Fruit fly (Drosophila melanogaster) whole organism, embryonic: ENCODE measurements around the gene CG33795.

Experiments
- BEAF-32 ChIP-seq: fragments of 200-800 bp; sonication (Bioruptor generic); optimal IDR thresholded peaks from 3 replicates; lab custom pipeline; 2017; ENCODE audit warnings: missing biosample characterization, missing genetic modification characterization, mild to moderate bottlenecking, moderate library complexity, missing genetic modification reagents
- Bdp1 ChIP-seq: fragments of 200-800 bp; sonication (Bioruptor generic); optimal IDR thresholded peaks from 3 replicates; lab custom pipeline; 2016; ENCODE audit warnings: missing biosample characterization, missing genetic modification characterization
- CG10267 ChIP-seq: fragments of 200-800 bp; sonication (Bioruptor generic); optimal IDR thresholded peaks from 2 replicates; lab custom pipeline; 2018; ENCODE audit warnings: missing biosample characterization, mild to moderate bottlenecking, missing genetic modification characterization, moderate library complexity
- CG12219 ChIP-seq: fragments of 200-800 bp; sonication (Bioruptor generic); optimal IDR thresholded peaks from 3 replicates; lab custom pipeline; 2018; ENCODE audit warnings: missing biosample characterization, mild to moderate bottlenecking, missing genetic modification characterization
- CG12391 ChIP-seq: fragments of 200-800 bp; sonication (Bioruptor generic); optimal IDR thresholded peaks from 3 replicates; lab custom pipeline; 2018; ENCODE audit warnings: missing biosample characterization, mild to moderate bottlenecking, missing genetic modification characterization, moderate library complexity
- CG12659 ChIP-seq: fragments of 200-800 bp; sonication (Bioruptor generic); optimal IDR thresholded peaks from 3 replicates; lab custom pipeline; 2017; ENCODE audit warnings: mild to moderate bottlenecking, missing biosample characterization, missing genetic modification reagents, missing genetic modification characterization
- CG13287 ChIP-seq: fragments of 200-800 bp; sonication (Bioruptor generic); IDR thresholded peaks from 2 replicates; pipeline ENCODE4 v1.3.6; 2022; ENCODE audit warnings: missing biosample characterization, missing genetic modification characterization; ENCODE audit not compliant: partially characterized antibody
- CG14710 ChIP-seq: fragments of 200-800 bp; sonication (Bioruptor generic); optimal IDR thresholded peaks from 3 replicates; lab custom pipeline; 2019; ENCODE audit warnings: missing biosample characterization, mild to moderate bottlenecking, missing genetic modification characterization, moderate library complexity
- CG2116 ChIP-seq: fragments of 200-800 bp; sonication (Bioruptor generic); optimal IDR thresholded peaks from 3 replicates; lab custom pipeline; 2018; ENCODE audit warnings: missing biosample characterization, mild to moderate bottlenecking, missing genetic modification characterization
- CG2199 ChIP-seq: fragments of 200-800 bp; sonication (Bioruptor generic); IDR thresholded peaks from 3 replicates; pipeline ENCODE4 v1.3.6; 2022; ENCODE audit warnings: missing biosample characterization, missing genetic modification characterization
- CG4617 ChIP-seq: fragments of 200-800 bp; sonication (Bioruptor generic); optimal IDR thresholded peaks from 3 replicates; lab custom pipeline; 2016; ENCODE audit warnings: missing biosample characterization, missing genetic modification characterization, borderline replicate concordance
- CG5245 ChIP-seq: fragments of 200-800 bp; sonication (Bioruptor generic); optimal IDR thresholded peaks from 3 replicates; lab custom pipeline; 2016; ENCODE audit warnings: missing biosample characterization, missing genetic modification characterization
- CG9797 ChIP-seq: fragments of 200-800 bp; sonication (Bioruptor generic); optimal IDR thresholded peaks from 3 replicates; lab custom pipeline; 2018; ENCODE audit warnings: missing biosample characterization, mild to moderate bottlenecking, missing genetic modification characterization
- D19A ChIP-seq: fragments of 200-800 bp; optimal IDR thresholded peaks from 3 replicates; lab custom pipeline; 2019; ENCODE audit warnings: missing biosample characterization, mild to moderate bottlenecking, missing genetic modification characterization, moderate library complexity
- Dp ChIP-seq: fragments of 200-800 bp; sonication (Bioruptor generic); optimal IDR thresholded peaks from 2 replicates; lab custom pipeline; 2018; ENCODE audit warnings: missing biosample characterization, mild to moderate bottlenecking, missing genetic modification characterization, moderate library complexity
- E2f2 ChIP-seq: fragments of 200-800 bp; sonication (Bioruptor generic); IDR thresholded peaks from 2 replicates; pipeline ENCODE4 v1.3.6; 2022; ENCODE audit warnings: missing biosample characterization, missing genetic modification characterization
- Fer2 ChIP-seq: fragments of 200-800 bp; sonication (Bioruptor generic); optimal IDR thresholded peaks from 2 replicates; lab custom pipeline; 2018; ENCODE audit warnings: missing biosample characterization, mild to moderate bottlenecking, missing genetic modification characterization, moderate library complexity
- H2.0 ChIP-seq: fragments of 200-800 bp; sonication (Bioruptor generic); IDR thresholded peaks from 2 replicates; pipeline ENCODE4 v1.3.6; 2022; ENCODE audit warnings: missing biosample characterization, missing genetic modification characterization
- Hr78 ChIP-seq, 2 experiments: fragments of 200-800 bp in 1 of 2; fragments of >200 bp in 1 of 2; sonication (Bioruptor generic) in 1 of 2; optimal IDR thresholded peaks; 2 replicates each; lab custom pipeline; 2017 to 2019; ENCODE audit warnings: missing biosample characterization in 2 of 2, missing genetic modification characterization in 2 of 2, mild to moderate bottlenecking in 1 of 2, moderate library complexity in 1 of 2
- MBD-R2 ChIP-seq: fragments of 200-800 bp; sonication (Bioruptor generic); IDR thresholded peaks from 2 replicates; pipeline ENCODE4 v1.3.6; 2022; ENCODE audit warnings: missing biosample characterization, missing genetic modification characterization
- MESR4 ChIP-seq: fragments of 200-800 bp; sonication (Bioruptor generic); optimal IDR thresholded peaks from 2 replicates; lab custom pipeline; 2018; ENCODE audit warnings: missing biosample characterization, mild to moderate bottlenecking, missing genetic modification characterization, moderate library complexity
- Med ChIP-seq: fragments of 200-800 bp; sonication (Bioruptor generic); peaks from one replicate; lab custom pipeline; 2016; ENCODE audit warnings: missing biosample characterization, missing genetic modification characterization, mild to moderate bottlenecking, inconsistent platforms, moderate library complexity
- Poxn ChIP-seq: fragments of 200-800 bp; sonication (Bioruptor generic); IDR thresholded peaks from 2 replicates; pipeline ENCODE4 v1.3.6; 2022; ENCODE audit warnings: missing biosample characterization, missing genetic modification characterization
- Xrp1 ChIP-seq: fragments of 200-800 bp; sonication (Bioruptor generic); IDR thresholded peaks from 2 replicates; pipeline ENCODE4 v1.3.6; 2022; ENCODE audit warnings: missing biosample characterization, missing genetic modification characterization
- YL-1 ChIP-seq: fragments of 200-800 bp; sonication (Bioruptor generic); optimal IDR thresholded peaks from 3 replicates; lab custom pipeline; 2017; ENCODE audit warnings: missing biosample characterization, mild to moderate bottlenecking, missing genetic modification characterization
- bbx ChIP-seq: fragments of 200-800 bp; sonication (Bioruptor generic); IDR thresholded peaks from 2 replicates; pipeline ENCODE4 v1.3.6; 2022; ENCODE audit warnings: missing biosample characterization, missing genetic modification characterization; ENCODE audit not compliant: partially characterized antibody
- cato ChIP-seq: fragments of 200-800 bp; sonication (Bioruptor generic); optimal IDR thresholded peaks from 2 replicates; lab custom pipeline; 2016; ENCODE audit warnings: missing biosample characterization, missing genetic modification characterization, borderline replicate concordance
- dm ChIP-seq: fragments of 200-800 bp; sonication (Bioruptor generic); optimal IDR thresholded peaks from 3 replicates; lab custom pipeline; 2016; ENCODE audit warnings: missing biosample characterization, missing genetic modification characterization
- en ChIP-seq: fragments of 200-800 bp; sonication (Bioruptor generic); optimal IDR thresholded peaks from 2 replicates; lab custom pipeline; 2016; ENCODE audit warnings: missing biosample characterization, missing genetic modification characterization
- gfzf ChIP-seq: fragments of 200-800 bp; sonication (Bioruptor generic); optimal IDR thresholded peaks from 2 replicates; lab custom pipeline; 2016; ENCODE audit warnings: missing biosample characterization, mild to moderate bottlenecking, missing genetic modification characterization, moderate library complexity
- gro ChIP-seq: fragments of 200-800 bp; sonication (Bioruptor generic); optimal IDR thresholded peaks from 2 replicates; lab custom pipeline; 2016; ENCODE audit warnings: missing biosample characterization, missing genetic modification characterization
- lbe ChIP-seq: fragments of 200-800 bp; sonication (Bioruptor generic); optimal IDR thresholded peaks from 2 replicates; lab custom pipeline; 2016; ENCODE audit warnings: missing biosample characterization, mild to moderate bottlenecking, missing genetic modification characterization
- pzg ChIP-seq: fragments of 200-800 bp; sonication (Bioruptor generic); optimal IDR thresholded peaks from 3 replicates; lab custom pipeline; 2018; ENCODE audit warnings: missing biosample characterization, mild to moderate bottlenecking, missing genetic modification characterization, moderate library complexity
- stwl ChIP-seq: fragments of 200-800 bp; sonication (Bioruptor generic); optimal IDR thresholded peaks from 3 replicates; lab custom pipeline; 2018; ENCODE audit warnings: missing biosample characterization, mild to moderate bottlenecking, missing genetic modification characterization, moderate library complexity
- trem ChIP-seq: fragments of 200-800 bp; optimal IDR thresholded peaks from 3 replicates; lab custom pipeline; 2019; ENCODE audit warnings: missing biosample characterization, mild to moderate bottlenecking, missing genetic modification characterization, moderate library complexity

Gene CG33795

DNA sequence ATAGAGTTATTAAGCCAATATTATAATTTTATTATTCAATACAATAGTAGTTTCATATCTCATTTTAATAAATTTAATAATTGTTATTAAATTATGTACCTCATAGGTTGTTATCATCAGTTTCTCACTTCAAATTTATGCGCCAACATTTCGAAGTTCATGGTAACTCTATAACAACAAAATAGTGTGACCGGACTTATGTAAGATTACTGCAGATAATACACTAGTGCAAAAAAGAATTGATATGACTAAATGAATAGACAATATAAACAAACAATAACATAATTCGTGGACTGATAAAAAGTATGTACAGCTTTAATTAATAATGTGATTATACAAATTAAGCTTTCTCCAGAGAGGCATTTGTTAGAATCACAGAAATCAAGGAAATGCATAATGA, 49.4 kb downstream of the CG33795 start, which contains the start of gene Strump:
Gene Strump (plus strand): TSS at position 212 of the 400 bp plus-strand sequence.
- TF ChIP-seq CG12391 (tag; lab: Kevin White, UChicago): peak; percentile 12
- no peak for TF ChIP-seq Hr78 (GFP tag; optimal IDR thresholded peaks at IDR 0.05; lab: Kevin White, UChicago)
- TF ChIP-seq pzg (GFP tag; lab: Kevin White, UChicago): peak; percentile 73
- TF ChIP-seq gfzf (GFP tag; lab: Kevin White, UChicago): peak; percentile 81
- 0 out of 3 replicates have a peak, but pooled peaks have one; percentile 6 for TF ChIP-seq CG2199
- TF ChIP-seq Fer2 (tag; lab: Kevin White, UChicago): no peak
- peak; percentile 32 for TF ChIP-seq trem (tag; lab: Kevin White, UChicago)
- TF ChIP-seq CG4617 (GFP tag; lab: Kevin White, UChicago): peak; percentile 42
- TF ChIP-seq CG2116 (GFP tag; lab: Kevin White, UChicago): peak; percentile 25
- TF ChIP-seq lbe: peak; percentile 42
- TF ChIP-seq CG13287 (GFP tag; lab: Robert Waterston, UW): peak; percentile 17; the same call in 1 of the 2 replicates
- TF ChIP-seq E2f2 (GFP tag; lab: Robert Waterston, UW): peak; percentile 95
- TF ChIP-seq MBD-R2 (GFP tag; lab: Robert Waterston, UW): peak; percentile 68
- TF ChIP-seq H2.0 (GFP tag; lab: Robert Waterston, UW): no peak
- no peak for TF ChIP-seq CG5245
- TF ChIP-seq Dp: peak; percentile 97
- no peak for TF ChIP-seq Bdp1 (GFP tag; lab: Kevin White, UChicago)
- peak; percentile 70 for TF ChIP-seq CG9797
- no peak for TF ChIP-seq Poxn (GFP tag; lab: Robert Waterston, UW)
- TF ChIP-seq D19A (tag; lab: Kevin White, UChicago): peak; percentile 43
- no peak for TF ChIP-seq Xrp1
- TF ChIP-seq gro (GFP tag; lab: Kevin White, UChicago): peak; percentile 12
- TF ChIP-seq CG10267 (tag; lab: Kevin White, UChicago): peak; percentile 39
- TF ChIP-seq MESR4 (GFP tag; lab: Kevin White, UChicago): peak; percentile 54
- TF ChIP-seq cato (GFP tag; lab: Kevin White, UChicago): no peak
- peak; percentile 40 for TF ChIP-seq Med (GFP tag; lab: Kevin White, UChicago)
- no peak for TF ChIP-seq en (GFP tag; lab: Kevin White, UChicago)
- TF ChIP-seq BEAF-32 (GFP tag; lab: Kevin White, UChicago): peak; percentile 30
- TF ChIP-seq stwl: peak; percentile 88
- TF ChIP-seq CG12659 (GFP tag; lab: Kevin White, UChicago): peak; percentile 16
- no peak for TF ChIP-seq dm (GFP tag; lab: Kevin White, UChicago)
- TF ChIP-seq bbx (GFP tag; lab: Robert Waterston, UW): peak; percentile 47
- no peak for TF ChIP-seq CG12219 (GFP tag; lab: Kevin White, UChicago)
- TF ChIP-seq CG14710: peak; percentile 41
- peak; percentile 78 for TF ChIP-seq YL-1
